Worm (Caenorhabditis elegans) whole organism, L2 larva: Measurements from ENCODE around the gene cyp-31A2.

ENCODE experiments used
- aly-2 ChIP-seq: fragments of 150-350 bp; optimal IDR thresholded peaks from 2 replicates; lab custom pipeline; 2014; ENCODE audit warnings: missing biosample characterization, missing genetic modification characterization
- ceh-16 ChIP-seq: fragments of 150-350 bp; optimal IDR thresholded peaks from 2 replicates; lab custom pipeline; 2014; ENCODE audit warnings: missing biosample characterization, missing genetic modification characterization
- elt-3 ChIP-seq: sonication (generic microtip); optimal IDR thresholded peaks from 2 replicates; lab custom pipeline; 2017; ENCODE audit warnings: missing biosample characterization, missing genetic modification characterization
- fos-1 ChIP-seq: fragments of 150-350 bp; optimal IDR thresholded peaks from 2 replicates; lab custom pipeline; 2014; ENCODE audit warnings: missing biosample characterization, missing genetic modification characterization
- lin-39 ChIP-seq: fragments of 150-350 bp; optimal IDR thresholded peaks from 2 replicates; lab custom pipeline; 2014; ENCODE audit warnings: missing biosample characterization, missing genetic modification reagents, missing genetic modification characterization
- lsy-2 ChIP-seq, 2 experiments: fragments of 150-350 bp in 1 of 2; sonication (generic microtip) in 1 of 2; optimal IDR thresholded peaks; 2 replicates each; lab custom pipeline; 2014 to 2017; ENCODE audit warnings: missing biosample characterization in 2 of 2, missing genetic modification characterization in 2 of 2
- mab-5 ChIP-seq: fragments of 150-350 bp; optimal IDR thresholded peaks from 2 replicates; lab custom pipeline; 2014; ENCODE audit warnings: missing biosample characterization, missing genetic modification characterization
- nhr-129 ChIP-seq: fragments of 150-350 bp; optimal IDR thresholded peaks from 2 replicates; lab custom pipeline; 2014; ENCODE audit warnings: missing biosample characterization, missing genetic modification characterization
- sma-3 ChIP-seq: sonication (generic microtip); optimal IDR thresholded peaks from 2 replicates; lab custom pipeline; 2016; ENCODE audit warnings: missing genetic modification reagents, missing genetic modification characterization, missing compliant biosample characterization
- unc-55 ChIP-seq: fragments of 150-350 bp; sonication (generic microtip); optimal IDR thresholded peaks from 3 replicates; lab custom pipeline; 2014; ENCODE audit warnings: missing biosample characterization, missing genetic modification reagents, missing genetic modification characterization

DNA sequence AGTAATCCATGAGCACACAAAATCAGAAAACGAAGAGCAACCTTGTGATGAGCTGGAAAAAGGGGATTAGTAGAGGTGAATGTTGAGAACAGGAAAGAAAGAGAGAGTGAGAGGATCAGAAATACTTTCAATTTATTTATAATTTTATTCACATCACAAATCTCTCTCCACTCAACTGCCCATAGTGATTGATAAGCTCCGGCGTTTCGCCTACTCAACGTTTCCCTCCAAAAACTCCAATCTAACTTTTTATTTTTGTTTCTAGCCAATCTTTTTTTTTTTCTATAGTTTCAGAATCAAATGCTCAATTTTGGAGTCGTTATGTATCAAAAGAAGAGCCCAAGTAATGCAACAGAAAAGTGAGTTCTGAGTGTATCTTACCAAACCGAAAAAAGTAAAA lies 21.7 kb downstream of the cyp-31A2 start, which contains the start of gene kin-4:
- TF ChIP-seq sma-3 (GFP tag; lab: Kevin White, UChicago), result no peak
- TF ChIP-seq lin-39 (tag; lab: Kevin White, UChicago), result no peak
- TF ChIP-seq elt-3 (tag; lab: Kevin White, UChicago), result no peak
- no peak for TF ChIP-seq unc-55
- no peak for TF ChIP-seq lsy-2 (tag; optimal IDR thresholded peaks at IDR 0.05; lab: Kevin White, UChicago)
- no peak for TF ChIP-seq aly-2
- TF ChIP-seq fos-1 (tag; lab: Kevin White, UChicago), result no peak
- no peak for TF ChIP-seq mab-5 (tag; lab: Kevin White, UChicago)
- TF ChIP-seq nhr-129 (tag; lab: Kevin White, UChicago), result no peak
- TF ChIP-seq ceh-16 (tag; lab: Kevin White, UChicago), result no peak
